Worm (Caenorhabditis elegans) whole organism, early embryonic: ENCODE measurements around the gene F07F6.8.

Experiments
- B0310.2 ChIP-seq: sonication (generic microtip); optimal IDR thresholded peaks from 2 replicates; lab custom pipeline; 2016; ENCODE audit warnings: mild to moderate bottlenecking, missing genetic modification characterization, missing compliant biosample characterization
- ama-1 ChIP-seq: fragments of 150-350 bp; optimal IDR thresholded peaks from 2 replicates; lab custom pipeline; 2014
- flt-1 ChIP-seq: fragments of 200-800 bp; sonication (Bioruptor generic); IDR thresholded peaks from 2 replicates; pipeline ENCODE4 v1.3.6; 2022; ENCODE audit warnings: missing genetic modification characterization, missing compliant biosample characterization
- hmbx-1 ChIP-seq: sonication (generic microtip); optimal IDR thresholded peaks from 2 replicates; lab custom pipeline; 2016; ENCODE audit warnings: mild to moderate bottlenecking, missing genetic modification characterization, missing compliant biosample characterization
- tbx-11 ChIP-seq: fragments of 200-800 bp; sonication (Bioruptor generic); IDR thresholded peaks from 2 replicates; pipeline ENCODE4 v1.3.6; 2022; ENCODE audit warnings: missing genetic modification characterization, missing compliant biosample characterization

ce11 chrII:5426470-5426869 lies 937 bp upstream of the F07F6.8 start:
- TF ChIP-seq ama-1 (lab: Kevin White, UChicago): no peak
- no peak for TF ChIP-seq B0310.2 (tag; lab: Kevin White, UChicago)
- TF ChIP-seq flt-1: no peak
- TF ChIP-seq hmbx-1: no peak
- TF ChIP-seq tbx-11: no peak
